Worm (Caenorhabditis elegans): ENCODE measurements around the gene F54D12.1.

The F54D12.1 gene

DNA sequence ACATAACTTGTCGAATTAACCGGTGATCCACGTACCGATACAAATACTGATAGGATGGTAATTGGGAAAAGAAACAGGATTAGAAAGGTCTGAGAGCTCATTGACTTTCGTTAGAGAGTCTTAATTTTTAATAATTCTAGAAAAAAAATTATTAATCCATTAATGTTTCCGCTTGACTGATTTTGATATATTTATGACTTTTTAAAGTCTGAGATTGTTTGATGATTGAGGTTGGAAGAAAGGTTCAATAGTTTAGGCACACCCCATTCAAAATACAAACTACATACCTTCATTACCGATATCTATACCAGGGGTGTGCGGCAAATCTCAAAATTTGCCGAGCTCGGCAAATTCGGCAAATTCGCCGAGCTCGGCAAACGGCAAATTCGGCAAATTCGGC, 21.9 kb upstream of the F54D12.1 start, which contains the start of gene F54D12.10:
F54D12.10 (minus strand) TSS at position 101 of the 400 bp plus-strand sequence.
- TF ChIP-seq nhr-2 (tag; optimal IDR thresholded peaks at IDR 0.05), result no peak
- no peak for TF ChIP-seq mls-2 (tag; optimal IDR thresholded peaks at IDR 0.05)
- no peak for TF ChIP-seq tbx-8 (GFP tag; optimal IDR thresholded peaks at IDR 0.05)

DNA sequence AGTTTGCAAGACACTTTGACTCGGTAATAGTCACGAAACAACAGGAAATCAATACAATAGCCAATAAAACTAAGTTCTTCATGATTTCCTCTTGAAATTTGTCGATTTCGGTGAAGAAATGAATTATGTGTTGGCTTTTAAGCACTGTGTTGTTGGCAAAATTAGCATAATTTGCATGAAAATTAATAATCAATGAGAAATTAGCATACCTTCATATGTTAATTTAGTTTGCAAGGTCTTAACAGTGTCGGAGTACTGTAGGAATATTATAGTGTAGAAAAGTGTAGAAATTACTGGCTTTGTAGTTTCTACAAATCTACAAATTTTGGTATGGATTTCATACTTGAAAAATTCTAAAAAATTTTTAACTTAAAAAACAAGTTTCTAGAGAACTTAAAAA, 18.6 kb upstream of the F54D12.1 start, which contains the start of gene F54D12.9:
F54D12.9 (minus strand) TSS at position 101 of the 400 bp plus-strand sequence.
- TF ChIP-seq mls-2 (tag; optimal IDR thresholded peaks at IDR 0.05), result no peak
- peak; percentile 5 for TF ChIP-seq blmp-1 (tag; optimal IDR thresholded peaks at IDR 0.05)
- TF ChIP-seq nhr-76 (tag; optimal IDR thresholded peaks at IDR 0.05), result no peak
- no peak for TF ChIP-seq drap-1 (GFP tag; optimal IDR thresholded peaks at IDR 0.05)

DNA sequence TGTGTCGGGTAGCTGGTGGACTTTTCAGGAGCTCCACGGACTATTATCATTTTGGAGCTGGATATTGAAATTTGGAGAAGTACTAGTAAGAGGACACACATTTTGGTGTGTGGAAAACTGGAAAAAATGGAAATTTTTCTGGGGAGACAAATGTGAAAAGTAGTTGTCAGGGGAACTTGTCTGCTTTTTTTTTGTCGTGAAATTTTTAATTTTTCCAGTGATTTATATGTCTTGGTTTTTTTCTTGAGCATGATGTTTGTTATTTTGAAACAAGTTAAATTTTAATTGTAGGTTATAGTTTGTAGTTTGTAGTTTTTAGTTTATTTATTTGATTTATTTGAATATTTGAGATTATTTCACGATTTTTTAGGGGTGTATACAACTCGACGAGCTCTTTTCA, 14.9 kb upstream of the F54D12.1 start, which contains the start of gene F54D12.7:
F54D12.7 (minus strand) TSS at position 101 of the 400 bp plus-strand sequence.
- TF ChIP-seq pha-4 (tag; optimal IDR thresholded peaks at IDR 0.05) (no peak), ham-2 (GFP tag; optimal IDR thresholded peaks at IDR 0.05) (no peak), ces-1 (GFP tag; optimal IDR thresholded peaks at IDR 0.05) (no peak), ceh-43 (GFP tag; optimal IDR thresholded peaks at IDR 0.05) (no peak), blmp-1 (tag; optimal IDR thresholded peaks at IDR 0.05) (no peak), nhr-237 (tag; optimal IDR thresholded peaks at IDR 0.05) (no peak), unc-39 (tag; optimal IDR thresholded peaks at IDR 0.05) (no peak), flh-1 (GFP tag; optimal IDR thresholded peaks at IDR 0.05) (no peak), sem-2 (GFP tag; optimal IDR thresholded peaks at IDR 0.05) (no peak), elt-3 (tag; optimal IDR thresholded peaks at IDR 0.05) (no peak), unc-62 (GFP tag; optimal IDR thresholded peaks at IDR 0.05) (no peak), nhr-76 (tag; optimal IDR thresholded peaks at IDR 0.05) (no peak), ceh-39 (tag; optimal IDR thresholded peaks at IDR 0.05) (no peak), unc-120 (tag; optimal IDR thresholded peaks at IDR 0.05; ENCODE audit: poor library complexity, severe bottlenecking) (no peak), bed-3 (GFP tag; optimal IDR thresholded peaks at IDR 0.05) (no peak)

DNA sequence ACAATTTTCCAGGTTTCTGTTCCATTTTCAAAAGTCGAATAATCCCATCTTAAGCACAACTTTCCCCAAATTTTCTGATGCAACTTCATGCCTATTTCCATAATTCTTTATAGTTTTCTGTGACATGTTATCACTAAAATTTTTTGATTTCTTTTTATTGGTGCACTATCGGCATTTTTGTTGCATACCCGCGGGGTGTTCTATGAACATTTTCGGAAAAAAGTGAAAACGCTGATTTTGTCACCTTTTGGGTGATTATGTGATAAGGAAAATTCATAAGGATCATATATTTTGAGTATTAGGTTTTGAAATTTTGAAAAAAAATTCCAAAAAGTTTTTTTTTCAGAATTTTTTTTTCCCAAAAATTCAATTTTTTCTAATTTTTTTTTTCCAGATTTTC, 13.7 kb upstream of the F54D12.1 start, which contains the start of gene aat-7:
aat-7 (plus strand) TSS at position 393 of the 400 bp plus-strand sequence.
- TF ChIP-seq lin-32 (GFP tag; optimal IDR thresholded peaks at IDR 0.05) (no peak), blmp-1 (tag; optimal IDR thresholded peaks at IDR 0.05) (no peak), pha-4 (tag; optimal IDR thresholded peaks at IDR 0.05) (no peak)

DNA sequence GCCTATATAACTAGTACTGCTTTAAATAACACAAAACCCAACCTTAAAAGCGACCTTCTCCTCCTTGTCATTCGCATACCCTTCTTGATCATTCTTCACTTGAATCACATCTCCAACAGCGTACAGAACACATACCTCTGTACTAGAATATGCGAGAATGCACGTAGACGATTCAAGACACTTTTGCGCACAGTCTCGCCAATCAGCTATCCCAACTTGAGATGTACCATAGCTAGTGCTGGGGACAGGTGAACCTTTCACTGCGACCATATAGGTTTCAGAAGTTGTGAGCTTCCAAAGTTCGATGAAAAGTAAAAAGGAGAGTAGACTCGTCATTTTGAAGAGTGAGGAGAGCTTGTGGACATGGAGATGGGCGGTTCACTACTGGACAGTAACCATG, 2.5 kb upstream of the F54D12.1 start, which contains the start of gene F54D12.8:
F54D12.8 (minus strand) TSS at position 336 of the 400 bp plus-strand sequence.
- TF ChIP-seq nhr-12 (tag; optimal IDR thresholded peaks at IDR 0.05) (no peak), elt-3 (tag; optimal IDR thresholded peaks at IDR 0.05) (no peak), mep-1 (tag; optimal IDR thresholded peaks at IDR 0.05) (no peak), pha-4 (tag; optimal IDR thresholded peaks at IDR 0.05) (no peak), ceh-39 (tag; optimal IDR thresholded peaks at IDR 0.05) (no peak), ceh-43 (GFP tag; optimal IDR thresholded peaks at IDR 0.05) (no peak), zip-8 (tag; optimal IDR thresholded peaks at IDR 0.05) (no peak), lin-32 (GFP tag; optimal IDR thresholded peaks at IDR 0.05) (no peak), blmp-1 (tag; optimal IDR thresholded peaks at IDR 0.05) (no peak), flh-1 (GFP tag; optimal IDR thresholded peaks at IDR 0.05) (no peak), ces-1 (GFP tag; optimal IDR thresholded peaks at IDR 0.05) (no peak), cnd-1 (tag; optimal IDR thresholded peaks at IDR 0.05) (no peak), nhr-237 (tag; optimal IDR thresholded peaks at IDR 0.05) (no peak), elt-1 (tag; optimal IDR thresholded peaks at IDR 0.05; ENCODE audit: borderline replicate concordance, insufficient read depth) (no peak), drap-1 (GFP tag; optimal IDR thresholded peaks at IDR 0.05) (no peak), mls-2 (tag; optimal IDR thresholded peaks at IDR 0.05) (no peak), mab-5 (tag; optimal IDR thresholded peaks at IDR 0.05) (no peak)

DNA sequence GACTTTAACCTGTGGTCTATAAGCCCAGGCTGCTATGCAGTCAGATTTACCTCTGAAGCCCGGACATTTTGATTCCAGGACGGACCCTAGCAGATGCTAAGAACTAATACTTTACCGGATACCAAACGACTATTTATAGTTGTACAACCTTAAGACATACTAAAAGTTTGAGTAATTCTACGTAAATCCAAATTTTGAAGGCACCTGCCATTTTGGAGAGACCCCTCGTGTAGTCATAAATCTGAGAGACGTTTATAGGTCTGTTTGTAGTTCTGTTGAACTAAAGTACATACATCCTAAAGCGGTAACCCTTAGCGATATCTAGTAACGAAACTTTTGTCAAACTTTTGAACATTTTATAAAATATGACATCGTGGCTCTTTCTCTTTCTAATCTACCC, 1.8 kb upstream of the F54D12.1 start, which contains the start of gene F54D12.2:
F54D12.2 (plus strand) TSS at position 301 of the 400 bp plus-strand sequence.
- no peak for TF ChIP-seq M03D4.4 (tag; optimal IDR thresholded peaks at IDR 0.05)
- no peak for TF ChIP-seq pha-4 (tag; optimal IDR thresholded peaks at IDR 0.05)

DNA sequence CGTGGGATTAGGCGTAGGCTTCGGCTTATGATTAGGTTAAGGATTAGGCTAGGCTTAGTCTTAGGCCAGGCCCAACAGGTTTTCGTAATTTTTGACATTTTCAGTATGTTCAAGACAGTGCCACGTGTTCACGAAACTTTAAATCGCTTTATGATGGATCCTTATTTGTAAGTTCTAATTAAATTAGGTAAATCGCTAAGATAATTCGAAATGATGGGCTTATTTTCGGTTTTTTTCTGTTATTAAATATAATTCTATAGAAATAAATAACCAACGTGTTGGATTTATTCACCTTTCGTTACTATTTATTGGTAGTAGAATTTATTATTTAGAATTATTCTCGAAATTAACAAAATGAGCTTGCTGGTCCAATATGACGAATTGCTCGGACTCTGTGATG, 1.3 kb downstream of the F54D12.1 start, which contains the start of gene Y51H7C.8:
Y51H7C.8 (plus strand) TSS at position 301 of the 400 bp plus-strand sequence.
- TF ChIP-seq ham-2 (GFP tag; optimal IDR thresholded peaks at IDR 0.05), result no peak
- TF ChIP-seq mab-5 (tag; optimal IDR thresholded peaks at IDR 0.05), result no peak
